Fruit fly (Drosophila melanogaster) whole organism, pupa: ENCODE measurements around the gene CG13284.

Experiments
- CG10348 ChIP-seq: fragments of 200-800 bp; sonication (Bioruptor generic); IDR thresholded peaks from 2 replicates; pipeline ENCODE4 v1.3.6; 2022; ENCODE audit warnings: missing biosample characterization, missing genetic modification characterization
- CG12605 ChIP-seq: fragments of 200-800 bp; sonication (Bioruptor generic); IDR thresholded peaks from 2 replicates; pipeline ENCODE4 v1.3.6; 2022; ENCODE audit warnings: missing biosample characterization, missing genetic modification characterization
- CG13204 ChIP-seq: fragments of 200-800 bp; sonication (Bioruptor generic); optimal IDR thresholded peaks from 2 replicates; lab custom pipeline; 2018; ENCODE audit warnings: missing biosample characterization, mild to moderate bottlenecking, missing genetic modification characterization, moderate library complexity
- CG14655 ChIP-seq: fragments of 200-800 bp; sonication (Bioruptor generic); optimal IDR thresholded peaks from 3 replicates; lab custom pipeline; 2017; ENCODE audit warnings: mild to moderate bottlenecking, missing biosample characterization, missing genetic modification reagents, missing genetic modification characterization
- CG15710 ChIP-seq: fragments of 200-800 bp; sonication (Bioruptor generic); optimal IDR thresholded peaks from 2 replicates; lab custom pipeline; 2018; ENCODE audit warnings: missing biosample characterization, mild to moderate bottlenecking, missing genetic modification characterization, moderate library complexity
- CG17806 ChIP-seq: fragments of 200-800 bp; sonication (Bioruptor generic); optimal IDR thresholded peaks from 2 replicates; lab custom pipeline; 2018; ENCODE audit warnings: missing biosample characterization, mild to moderate bottlenecking, missing genetic modification characterization, moderate library complexity
- CG32121 ChIP-seq: fragments of 200-800 bp; sonication (Bioruptor generic); IDR thresholded peaks from 2 replicates; pipeline ENCODE4 v1.3.6; 2022; ENCODE audit warnings: missing biosample characterization, missing genetic modification characterization
- CG34367 ChIP-seq: fragments of 200-800 bp; sonication (Bioruptor generic); optimal IDR thresholded peaks from 2 replicates; lab custom pipeline; 2018; ENCODE audit warnings: missing biosample characterization, mild to moderate bottlenecking, missing genetic modification characterization
- CG4496 ChIP-seq: fragments of 200-800 bp; sonication (Bioruptor generic); IDR thresholded peaks from 3 replicates; pipeline ENCODE4 v1.3.6; 2022; ENCODE audit warnings: missing biosample characterization, missing genetic modification characterization
- CG8159 ChIP-seq: fragments of 200-800 bp; sonication (Bioruptor generic); optimal IDR thresholded peaks from 3 replicates; lab custom pipeline; 2018; ENCODE audit warnings: missing biosample characterization, mild to moderate bottlenecking, missing genetic modification characterization, moderate library complexity
- CG8301 ChIP-seq: fragments of 200-800 bp; sonication (Bioruptor generic); optimal IDR thresholded peaks from 2 replicates; lab custom pipeline; 2018; ENCODE audit warnings: missing biosample characterization, mild to moderate bottlenecking, missing genetic modification characterization
- CG9948 ChIP-seq: fragments of 200-800 bp; sonication (Bioruptor generic); optimal IDR thresholded peaks from 2 replicates; lab custom pipeline; 2018; ENCODE audit warnings: missing biosample characterization, mild to moderate bottlenecking, missing genetic modification characterization, moderate library complexity
- D1 ChIP-seq: fragments of 200-800 bp; sonication (Bioruptor generic); optimal IDR thresholded peaks from 2 replicates; lab custom pipeline; 2018; ENCODE audit warnings: missing biosample characterization, mild to moderate bottlenecking, missing genetic modification characterization, moderate library complexity
- EcR ChIP-seq: fragments of 200-800 bp; sonication (Bioruptor generic); optimal IDR thresholded peaks from 3 replicates; lab custom pipeline; 2019; ENCODE audit warnings: missing biosample characterization, missing genetic modification characterization, mild to moderate bottlenecking, moderate library complexity, missing genetic modification reagents
- Ets98B ChIP-seq: fragments of 200-800 bp; sonication (Bioruptor generic); IDR thresholded peaks from 2 replicates; pipeline ENCODE4 v1.3.6; 2022; ENCODE audit warnings: missing biosample characterization, missing genetic modification characterization
- Pif1A ChIP-seq: fragments of 200-800 bp; sonication (Bioruptor generic); optimal IDR thresholded peaks from 3 replicates; lab custom pipeline; 2016; ENCODE audit warnings: missing biosample characterization, missing genetic modification characterization
- Pif1B ChIP-seq: fragments of 200-800 bp; sonication (Bioruptor generic); optimal IDR thresholded peaks from 3 replicates; lab custom pipeline; 2016; ENCODE audit warnings: missing biosample characterization, missing genetic modification characterization
- Snoo ChIP-seq: fragments of 200-800 bp; sonication (Bioruptor generic); optimal IDR thresholded peaks from 3 replicates; lab custom pipeline; 2017; ENCODE audit warnings: missing biosample characterization, mild to moderate bottlenecking, missing genetic modification characterization, inconsistent platforms
- fd96Ca ChIP-seq: fragments of 200-800 bp; sonication (Bioruptor generic); IDR thresholded peaks from 3 replicates; pipeline ENCODE4 v1.3.6; 2022; ENCODE audit warnings: missing biosample characterization, missing genetic modification characterization
- gl ChIP-seq: fragments of 200-800 bp; sonication (Bioruptor generic); optimal IDR thresholded peaks from 2 replicates; lab custom pipeline; 2018; ENCODE audit warnings: missing biosample characterization, mild to moderate bottlenecking, missing genetic modification characterization
- rn ChIP-seq: fragments of 200-800 bp; sonication (Bioruptor generic); IDR thresholded peaks from 2 replicates; pipeline ENCODE4 v1.3.6; 2022; ENCODE audit warnings: missing biosample characterization, missing genetic modification characterization

CG13284 gene

dm6 chr2L:16834402-16834801 is 14.1 kb downstream of the CG13284 start, which contains the start of gene CG13282:
Gene CG13282 (minus strand): TSS chr2L:16834502.
- TF ChIP-seq rn (GFP tag; lab: Robert Waterston, UW) = no peak
- TF ChIP-seq CG10348 (GFP tag; lab: Robert Waterston, UW) = no peak
- no peak for TF ChIP-seq Ets98B (GFP tag; lab: Robert Waterston, UW)
- no peak for TF ChIP-seq CG9948
- no peak for TF ChIP-seq CG12605 (GFP tag; lab: Robert Waterston, UW)

dm6 chr2L:16826872-16827506 is 21.5 kb downstream of the CG13284 start, which contains the start of gene AspRS-m:
Gene AspRS-m (plus strand): TSS chr2L:16827078.
- TF ChIP-seq Ets98B (GFP tag; lab: Robert Waterston, UW) (no peak), CG32121 (GFP tag; lab: Robert Waterston, UW) (no peak), D1 (tag; lab: Kevin White, UChicago) (no peak), CG13204 (GFP tag; lab: Kevin White, UChicago) (no peak), CG8301 (no peak), rn (GFP tag; lab: Robert Waterston, UW) (no peak), CG10348 (GFP tag; lab: Robert Waterston, UW) (no peak), gl (tag; lab: Kevin White, UChicago) (no peak), CG8159 (tag; lab: Kevin White, UChicago) (no peak), CG14655 (GFP tag; lab: Kevin White, UChicago) (no peak), CG17806 (tag; lab: Kevin White, UChicago) (no peak), CG34367 (tag; lab: Kevin White, UChicago) (no peak), fd96Ca (GFP tag; lab: Robert Waterston, UW) (no peak), Pif1A (GFP tag; lab: Kevin White, UChicago) (no peak), CG12605 (GFP tag; lab: Robert Waterston, UW) (no peak), CG4496 (GFP tag; lab: Robert Waterston, UW) (no peak), CG15710 (no peak), EcR (no peak), Pif1B (GFP tag; lab: Kevin White, UChicago) (no peak), CG9948 (no peak)

- TF ChIP-seq Pif1A (GFP tag; lab: Kevin White, UChicago) = no peak
Measured at dm6 chr2L:16824905-16825333, 23.6 kb downstream of the CG13284 start, which contains the start of gene Cse1. Gene Cse1 (minus strand): TSS chr2L:16825207.

dm6 chr2L:16820993-16821392 is 27.5 kb downstream of the CG13284 start, which contains the start of gene CG13280:
Gene CG13280 (minus strand): TSS chr2L:16821093.
- TF ChIP-seq D1 (tag; lab: Kevin White, UChicago) = no peak
- TF ChIP-seq EcR = no peak
- TF ChIP-seq CG9948 = no peak
- TF ChIP-seq fd96Ca (GFP tag; lab: Robert Waterston, UW) = no peak
- no peak for TF ChIP-seq CG4496 (GFP tag; lab: Robert Waterston, UW)
- TF ChIP-seq Pif1A (GFP tag; lab: Kevin White, UChicago) = no peak
- TF ChIP-seq CG8301 = no peak
- TF ChIP-seq CG13204 (GFP tag; lab: Kevin White, UChicago) = no peak
- no peak for TF ChIP-seq CG12605 (GFP tag; lab: Robert Waterston, UW)
- no peak for TF ChIP-seq rn (GFP tag; lab: Robert Waterston, UW)
- no peak for TF ChIP-seq CG14655 (GFP tag; lab: Kevin White, UChicago)
- TF ChIP-seq CG10348 (GFP tag; lab: Robert Waterston, UW) = no peak
- TF ChIP-seq, all 21 proteins: peak for 0

- TF ChIP-seq CG17806 (tag; lab: Kevin White, UChicago) (no peak), CG4496 (GFP tag; lab: Robert Waterston, UW) (no peak), Ets98B (GFP tag; lab: Robert Waterston, UW) (no peak), CG34367 (tag; lab: Kevin White, UChicago) (no peak), CG8159 (tag; lab: Kevin White, UChicago) (no peak), CG10348 (GFP tag; lab: Robert Waterston, UW) (no peak), gl (tag; lab: Kevin White, UChicago) (no peak), CG14655 (GFP tag; lab: Kevin White, UChicago) (no peak), CG12605 (GFP tag; lab: Robert Waterston, UW) (no peak), CG32121 (GFP tag; lab: Robert Waterston, UW) (no peak), CG13204 (GFP tag; lab: Kevin White, UChicago) (no peak), fd96Ca (GFP tag; lab: Robert Waterston, UW) (no peak), Snoo (tag; lab: Kevin White, UChicago) (no peak), D1 (tag; lab: Kevin White, UChicago) (no peak), EcR (no peak), Pif1B (GFP tag; lab: Kevin White, UChicago) (no peak), rn (GFP tag; lab: Robert Waterston, UW) (no peak), CG15710 (no peak), CG9948 (no peak), Pif1A (GFP tag; lab: Kevin White, UChicago) (no peak)
Measured at dm6 chr2L:16819714-16820113, 28.8 kb downstream of the CG13284 start.

- TF ChIP-seq Ets98B (GFP tag; lab: Robert Waterston, UW) (peak; percentile 75), CG34367 (tag; lab: Kevin White, UChicago) (peak; percentile 70), CG4496 (GFP tag; lab: Robert Waterston, UW) (peak; percentile 81), CG10348 (GFP tag; lab: Robert Waterston, UW) (no peak), D1 (tag; lab: Kevin White, UChicago) (peak; percentile 17), Pif1B (GFP tag; lab: Kevin White, UChicago) (peak; percentile 68), CG17806 (tag; lab: Kevin White, UChicago) (peak; percentile 79), rn (GFP tag; lab: Robert Waterston, UW) (no peak), CG32121 (GFP tag; lab: Robert Waterston, UW) (peak; percentile 74), Pif1A (GFP tag; lab: Kevin White, UChicago) (peak; percentile 80), fd96Ca (GFP tag; lab: Robert Waterston, UW) (no peak), CG13204 (GFP tag; lab: Kevin White, UChicago) (no peak), CG14655 (GFP tag; lab: Kevin White, UChicago) (peak; percentile 81), gl (tag; lab: Kevin White, UChicago) (peak; percentile 35), CG8159 (tag; lab: Kevin White, UChicago) (peak; percentile 78), CG9948 (peak; percentile 69), Snoo (tag; lab: Kevin White, UChicago) (peak; percentile 46), CG15710 (peak; percentile 78), CG8301 (peak; percentile 80), CG12605 (GFP tag; lab: Robert Waterston, UW) (peak; percentile 50), EcR (peak; percentile 86)
Measured at dm6 chr2L:16818335-16818973, 30.1 kb downstream of the CG13284 start.
